Worm (Caenorhabditis elegans) whole organism, young adult: ENCODE data around the gene T05A7.7.

Experiments
- C06A6.2 ChIP-seq: fragments of 200-800 bp; sonication (Bioruptor generic); conservative IDR thresholded peaks from 2 replicates; pipeline ENCODE4 v1.3.6; 2022; ENCODE audit warnings: missing genetic modification characterization, missing compliant biosample characterization
- C17E4.6 ChIP-seq: fragments of 200-800 bp; sonication (Bioruptor generic); IDR thresholded peaks from 2 replicates; pipeline ENCODE4 v1.3.6; 2022; ENCODE audit warnings: missing genetic modification reagents, missing genetic modification characterization, missing compliant biosample characterization
- F10E7.11 ChIP-seq: sonication (generic microtip); optimal IDR thresholded peaks from 2 replicates; lab custom pipeline; 2017; ENCODE audit warnings: mild to moderate bottlenecking, missing genetic modification characterization, moderate library complexity, missing compliant biosample characterization
- F23B12.7 ChIP-seq: sonication (generic microtip); optimal IDR thresholded peaks from 2 replicates; lab custom pipeline; 2017; ENCODE audit warnings: missing genetic modification characterization, mild to moderate bottlenecking, missing compliant biosample characterization, antibody characterized with exemption, moderate library complexity; ENCODE audit not compliant: insufficient read depth
- F39B2.1 ChIP-seq: fragments of 200-800 bp; sonication (Bioruptor generic); IDR thresholded peaks from 2 replicates; pipeline ENCODE4 v1.3.6; 2022; ENCODE audit warnings: missing genetic modification reagents, missing genetic modification characterization, missing compliant biosample characterization
- F49E8.2 ChIP-seq: sonication (generic microtip); optimal IDR thresholded peaks from 3 replicates; lab custom pipeline; 2017; ENCODE audit warnings: missing genetic modification characterization, mild to moderate bottlenecking, missing compliant biosample characterization, antibody characterized with exemption, moderate library complexity; ENCODE audit not compliant: insufficient read depth
- Y53F4B.3 ChIP-seq: fragments of 200-800 bp; sonication (Bioruptor generic); IDR thresholded peaks from 2 replicates; pipeline ENCODE4 v1.3.6; 2022; ENCODE audit warnings: missing genetic modification reagents, missing genetic modification characterization, missing compliant biosample characterization
- Y56A3A.18 ChIP-seq: fragments of 200-800 bp; sonication (Bioruptor generic); IDR thresholded peaks from 2 replicates; pipeline ENCODE4 v1.3.6; 2022; ENCODE audit warnings: missing genetic modification reagents, missing genetic modification characterization, missing compliant biosample characterization
- Y67H2A.10 ChIP-seq: fragments of 200-800 bp; sonication (Bioruptor generic); conservative IDR thresholded peaks from 2 replicates; pipeline ENCODE4 v1.3.6; 2022; ENCODE audit warnings: missing genetic modification reagents, missing genetic modification characterization, missing compliant biosample characterization
- bed-1 ChIP-seq: fragments of 200-800 bp; sonication (Bioruptor generic); IDR thresholded peaks from 2 replicates; pipeline ENCODE4 v1.3.6; 2022; ENCODE audit warnings: missing genetic modification reagents, missing genetic modification characterization, missing compliant biosample characterization
- ceh-100 ChIP-seq: fragments of 200-800 bp; sonication (Bioruptor generic); IDR thresholded peaks from 2 replicates; pipeline ENCODE4 v1.3.6; 2022; ENCODE audit warnings: missing genetic modification reagents, missing genetic modification characterization, missing compliant biosample characterization
- ceh-27 ChIP-seq: fragments of 200-800 bp; sonication (Bioruptor generic); optimal IDR thresholded peaks from 2 replicates; lab custom pipeline; 2018; ENCODE audit warnings: mild to moderate bottlenecking, missing genetic modification characterization, moderate library complexity, missing compliant biosample characterization
- chd-7 ChIP-seq: sonication (generic microtip); optimal IDR thresholded peaks from 2 replicates; lab custom pipeline; 2016; ENCODE audit warnings: mild to moderate bottlenecking, missing genetic modification characterization, moderate library complexity, missing compliant biosample characterization
- die-1 ChIP-seq: sonication (generic microtip); optimal IDR thresholded peaks from 2 replicates; lab custom pipeline; 2016; ENCODE audit warnings: missing genotype, mild to moderate bottlenecking, missing genetic modification characterization, missing compliant biosample characterization
- dpff-1 ChIP-seq: sonication (generic microtip); optimal IDR thresholded peaks from 2 replicates; lab custom pipeline; 2017; ENCODE audit warnings: mild to moderate bottlenecking, missing genetic modification characterization, missing compliant biosample characterization
- egl-18 ChIP-seq: fragments of 200-800 bp; sonication (Bioruptor generic); IDR thresholded peaks from 2 replicates; pipeline ENCODE4 v1.3.6; 2022; ENCODE audit warnings: missing genetic modification reagents, missing genetic modification characterization, missing compliant biosample characterization
- egrh-3 ChIP-seq: fragments of 200-800 bp; sonication (Bioruptor generic); IDR thresholded peaks from 2 replicates; pipeline ENCODE4 v1.3.6; 2022; ENCODE audit warnings: missing genetic modification reagents, missing genetic modification characterization, missing compliant biosample characterization
- hlh-26 ChIP-seq: fragments of 200-800 bp; sonication (Bioruptor generic); conservative IDR thresholded peaks from 2 replicates; pipeline ENCODE4 v1.3.6; 2022; ENCODE audit warnings: missing genetic modification reagents, missing genetic modification characterization, missing compliant biosample characterization
- let-526 ChIP-seq: fragments of 200-800 bp; sonication (Bioruptor generic); IDR thresholded peaks from 2 replicates; pipeline ENCODE4 v1.3.6; 2022; ENCODE audit warnings: missing genetic modification reagents, missing genetic modification characterization, missing compliant biosample characterization
- lin-35 ChIP-seq, 3 experiments: fragments of 150-350 bp in 2 of 3; sonication (generic microtip) in 1 of 3; optimal IDR thresholded peaks; 2 replicates each; lab custom pipeline; 2014 to 2018; ENCODE audit warnings: missing biosample characterization in 3 of 3, missing genetic modification characterization in 3 of 3, missing genetic modification reagents in 3 of 3
- lin-54 ChIP-seq: fragments of 200-800 bp; sonication (Bioruptor generic); optimal IDR thresholded peaks from 2 replicates; lab custom pipeline; 2018; ENCODE audit warnings: mild to moderate bottlenecking, missing genetic modification characterization, missing compliant biosample characterization
- lir-1 ChIP-seq: fragments of 200-800 bp; sonication (Bioruptor generic); conservative IDR thresholded peaks from 2 replicates; pipeline ENCODE4 v1.3.6; 2022; ENCODE audit warnings: missing genetic modification reagents, missing genetic modification characterization, missing compliant biosample characterization
- mcd-1 ChIP-seq: fragments of 200-800 bp; sonication (Bioruptor generic); IDR thresholded peaks from 2 replicates; pipeline ENCODE4 v1.3.6; 2022; ENCODE audit warnings: missing genetic modification reagents, missing genetic modification characterization, missing compliant biosample characterization
- mel-28 ChIP-seq: sonication (generic microtip); optimal IDR thresholded peaks from 2 replicates; lab custom pipeline; 2016; ENCODE audit warnings: borderline replicate concordance, mild to moderate bottlenecking, missing genetic modification characterization, missing compliant biosample characterization
- nfya-2 ChIP-seq: fragments of 200-800 bp; sonication (Bioruptor generic); IDR thresholded peaks from 2 replicates; pipeline ENCODE4 v1.3.6; 2022; ENCODE audit warnings: missing genetic modification reagents, missing genetic modification characterization, missing compliant biosample characterization
- nhr-90 ChIP-seq: sonication (generic microtip); optimal IDR thresholded peaks from 2 replicates; lab custom pipeline; 2016; ENCODE audit warnings: missing genotype, mild to moderate bottlenecking, missing genetic modification characterization, missing compliant biosample characterization
- rcor-1 ChIP-seq: fragments of 200-800 bp; sonication (Bioruptor generic); IDR thresholded peaks from 2 replicates; pipeline ENCODE4 v1.3.6; 2022; ENCODE audit warnings: missing genetic modification reagents, missing genetic modification characterization, missing compliant biosample characterization
- rpc-1 ChIP-seq, 2 experiments: fragments of 150-350 bp in 1 of 2; sonication (generic microtip) in 1 of 2; optimal IDR thresholded peaks; 2 replicates each; lab custom pipeline; 2014 to 2018; ENCODE audit warnings: missing biosample characterization in 1 of 2, missing genetic modification characterization in 1 of 2, missing genetic modification reagents in 1 of 2, missing genotype in 1 of 2
- snpc-3.4 ChIP-seq: sonication (generic microtip); optimal IDR thresholded peaks from 2 replicates; lab custom pipeline; 2017; ENCODE audit warnings: missing genetic modification characterization, mild to moderate bottlenecking, missing compliant biosample characterization, antibody characterized with exemption, moderate library complexity, missing genotype, missing genetic modification reagents
- snpc-4 ChIP-seq, 5 experiments: fragments of 150-350 bp in 1 of 5; sonication (generic microtip) in 4 of 5; optimal IDR thresholded peaks; 2 replicates each; lab custom pipeline; 2014 to 2018; ENCODE audit warnings: missing genetic modification characterization in 5 of 5, missing biosample characterization in 3 of 5, antibody characterized with exemption in 2 of 5, mild to moderate bottlenecking in 2 of 5, missing compliant biosample characterization in 2 of 5, missing genotype in 2 of 5, moderate library complexity in 2 of 5, missing genetic modification reagents in 1 of 5
- somi-1 ChIP-seq: fragments of 200-800 bp; sonication (Bioruptor generic); optimal IDR thresholded peaks from 2 replicates; lab custom pipeline; 2018; ENCODE audit warnings: mild to moderate bottlenecking, missing genetic modification characterization, missing compliant biosample characterization
- sptf-2 ChIP-seq: fragments of 200-800 bp; sonication (Bioruptor generic); optimal IDR thresholded peaks from 2 replicates; lab custom pipeline; 2018; ENCODE audit warnings: mild to moderate bottlenecking, missing genetic modification characterization, missing compliant biosample characterization
- tbp1 ChIP-seq: fragments of 200-800 bp; sonication (Bioruptor generic); optimal IDR thresholded peaks from 2 replicates; lab custom pipeline; 2018; ENCODE audit warnings: mild to moderate bottlenecking, missing genetic modification characterization, missing compliant biosample characterization
- tbx-9 ChIP-seq: sonication (generic microtip); optimal IDR thresholded peaks from 2 replicates; lab custom pipeline; 2016; ENCODE audit warnings: borderline replicate concordance, missing genetic modification characterization, inconsistent platforms, missing compliant biosample characterization
- ztf-3 ChIP-seq: fragments of 200-800 bp; sonication (Bioruptor generic); optimal IDR thresholded peaks from 2 replicates; lab custom pipeline; 2018; ENCODE audit warnings: mild to moderate bottlenecking, missing genetic modification characterization, missing compliant biosample characterization

Gene T05A7.7

DNA sequence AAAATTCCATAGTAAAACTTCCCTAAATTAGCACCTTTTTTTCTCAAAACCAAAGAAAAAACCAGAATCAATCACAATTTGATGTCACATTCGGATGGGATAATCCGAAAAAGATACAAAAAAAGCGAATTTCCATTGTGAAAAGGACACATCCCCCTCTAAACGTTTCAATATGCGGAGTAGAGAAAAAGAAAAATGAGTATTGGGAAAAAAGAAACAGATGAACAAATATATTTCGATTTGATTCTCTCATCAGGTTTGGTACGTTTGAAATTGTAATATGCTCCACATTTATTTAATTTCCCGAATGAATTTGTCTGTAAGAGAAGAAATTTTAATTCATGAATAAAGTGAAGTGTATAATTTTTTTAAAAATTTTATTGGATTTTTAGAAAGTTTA lies 23.0 kb downstream of the T05A7.7 start (continued):
- TF ChIP-seq snpc-3.4 (tag; lab: Kevin White, UChicago) (no peak), dpff-1 (tag; lab: Kevin White, UChicago) (no peak), F10E7.11 (tag; lab: Kevin White, UChicago) (no peak)

DNA sequence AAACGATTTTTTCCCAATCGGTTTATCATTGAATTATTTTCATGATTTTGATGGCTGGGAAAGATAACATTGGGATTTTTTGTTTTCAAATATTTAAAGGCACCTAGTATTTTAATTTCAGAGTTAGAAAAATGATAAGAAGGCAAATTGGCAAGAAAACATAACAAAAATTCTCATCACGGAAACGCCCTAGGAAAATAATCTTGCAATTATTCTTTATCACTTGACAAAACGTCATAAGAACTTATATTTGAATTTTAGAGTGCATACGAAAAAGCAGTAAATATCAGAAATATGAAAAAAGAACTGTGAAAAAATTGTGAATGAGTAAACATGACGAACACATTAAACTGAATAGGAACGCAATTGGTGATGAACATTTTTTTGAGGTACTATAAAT lies 23.9 kb downstream of the T05A7.7 start:
- TF ChIP-seq lin-35 (GFP tag; optimal IDR thresholded peaks at IDR 0.05; lab: Kevin White, UChicago) (no peak), lir-1 (GFP tag; lab: Robert Waterston, UW) (no peak), nfya-2 (no peak), mcd-1 (no peak), Y53F4B.3 (GFP tag; lab: Robert Waterston, UW) (no peak), tbp1 (GFP tag; lab: Kevin White, UChicago) (no peak), snpc-3.4 (tag; lab: Kevin White, UChicago) (no peak), F49E8.2 (tag; lab: Kevin White, UChicago) (no peak), F39B2.1 (GFP tag; lab: Robert Waterston, UW) (no peak), egl-18 (GFP tag; lab: Robert Waterston, UW) (no peak), chd-7 (tag; lab: Kevin White, UChicago) (no peak), rcor-1 (GFP tag; lab: Robert Waterston, UW) (no peak), Y67H2A.10 (GFP tag; lab: Robert Waterston, UW) (no peak), let-526 (GFP tag; lab: Robert Waterston, UW) (no peak), egrh-3 (no peak), ztf-3 (GFP tag; lab: Kevin White, UChicago) (no peak), snpc-4 (GFP tag; optimal IDR thresholded peaks at IDR 0.05; lab: Kevin White, UChicago) (no peak), snpc-4 (tag; optimal IDR thresholded peaks at IDR 0.05; lab: Kevin White, UChicago) (no peak), ceh-100 (GFP tag; lab: Robert Waterston, UW) (no peak)

DNA sequence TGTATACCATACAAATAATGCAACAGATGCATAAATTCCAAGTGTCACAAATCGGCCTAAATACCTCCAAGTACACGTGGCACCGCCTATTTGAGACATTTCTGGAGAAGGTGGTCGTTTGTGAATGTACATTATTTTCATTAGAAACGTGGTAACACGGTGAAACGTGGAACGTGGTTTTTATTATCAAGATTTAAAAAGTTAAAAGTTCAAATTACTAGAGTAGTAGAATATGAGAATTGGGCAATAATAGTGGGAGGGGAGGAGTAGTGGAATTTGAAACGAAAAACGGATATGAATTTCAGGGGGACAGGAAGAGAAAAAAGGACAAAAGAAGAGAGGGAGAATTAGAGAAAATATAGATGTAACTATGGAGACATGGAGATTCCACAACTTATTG lies 25.5 kb downstream of the T05A7.7 start, which contains the start of gene fut-6:
Gene fut-6, minus strand, starts transcription at position 101 of the 400 bp plus-strand sequence.
- TF ChIP-seq lir-1 (GFP tag; lab: Robert Waterston, UW) (no peak), Y56A3A.18 (GFP tag; lab: Robert Waterston, UW) (no peak), bed-1 (no peak), Y67H2A.10 (GFP tag; lab: Robert Waterston, UW) (no peak), mel-28 (tag; lab: Kevin White, UChicago) (no peak), nhr-90 (tag; lab: Kevin White, UChicago) (no peak), rcor-1 (GFP tag; lab: Robert Waterston, UW) (no peak), sptf-2 (GFP tag; lab: Kevin White, UChicago) (no peak), lin-54 (GFP tag; lab: Kevin White, UChicago) (no peak), C06A6.2 (no peak), tbx-9 (tag; lab: Kevin White, UChicago) (no peak)

DNA sequence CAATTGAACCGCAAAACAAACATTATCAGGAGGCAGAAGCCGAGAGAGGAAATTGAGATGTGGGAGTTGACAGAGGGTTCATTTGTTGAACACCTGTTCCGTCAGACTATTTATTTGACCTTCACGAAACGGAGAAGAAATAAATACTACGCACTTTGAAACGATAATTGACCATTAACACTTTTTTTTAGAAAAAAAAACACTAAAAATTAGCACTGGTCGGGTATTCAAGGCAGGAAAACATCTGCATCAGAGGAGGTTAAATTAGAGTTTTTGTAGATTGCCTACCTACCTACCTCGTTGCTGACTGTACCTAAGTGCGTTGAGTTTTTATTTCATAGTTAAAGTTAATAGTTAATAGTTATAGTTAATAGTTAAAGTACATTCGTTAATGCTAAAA lies 31.2 kb downstream of the T05A7.7 start:
- TF ChIP-seq hlh-26 (GFP tag; lab: Robert Waterston, UW): no peak
- no peak for TF ChIP-seq F23B12.7 (tag; lab: Kevin White, UChicago)
- no peak for TF ChIP-seq somi-1
- no peak for TF ChIP-seq C17E4.6
- TF ChIP-seq lir-1 (GFP tag; lab: Robert Waterston, UW): no peak
- no peak for TF ChIP-seq die-1
- TF ChIP-seq ceh-27 (GFP tag; lab: Kevin White, UChicago): no peak
- no peak for TF ChIP-seq Y67H2A.10 (GFP tag; lab: Robert Waterston, UW)
- no peak for TF ChIP-seq rpc-1 (optimal IDR thresholded peaks at IDR 0.05; lab: Kevin White, UChicago)
- no peak for TF ChIP-seq rpc-1 (tag; optimal IDR thresholded peaks at IDR 0.05; lab: Kevin White, UChicago)
- TF ChIP-seq ztf-3 (GFP tag; lab: Kevin White, UChicago): no peak
